Fruit fly (Drosophila melanogaster) whole organism: ENCODE measurements around the gene DCAF12.

Source experiments
- Dll ChIP-seq: fragments of >200 bp; optimal IDR thresholded peaks from 2 replicates; lab custom pipeline; 2017
- usp ChIP-seq: fragments of >200 bp; optimal IDR thresholded peaks from 2 replicates; lab custom pipeline; 2017; ENCODE audit warnings: missing biosample characterization, missing genetic modification characterization, mixed read lengths

dm6 chr3R:11967262-11968029 lies 49.4 kb downstream of the DCAF12 start, which contains the start of the genes CG12213 and GC1:
- no peak for TF ChIP-seq usp (GFP tag; lab: Kevin White, UChicago)
- no peak for TF ChIP-seq Dll (lab: Kevin White, UChicago)
